Fruit fly (Drosophila melanogaster): ENCODE results near the gene CG4238.

The CG4238 gene

dm6 chr2L:1986343-1987280, 23.0 kb upstream of the CG4238 start (continued):
- TF ChIP-seq pb (GFP tag; optimal IDR thresholded peaks at IDR 0.05) (peak; percentile 36), phol (tag; optimal IDR thresholded peaks at IDR 0.05) (peak; percentile 25), CG1602 (GFP tag; optimal IDR thresholded peaks at IDR 0.05) (no peak), Hr3 (GFP tag; optimal IDR thresholded peaks at IDR 0.05) (peak; percentile 28), CG4730 (GFP tag; IDR thresholded peaks at IDR 0.05) (no peak), CG17359 (tag; optimal IDR thresholded peaks at IDR 0.05) (peak; percentile 37), sisA (GFP tag; IDR thresholded peaks at IDR 0.05) (peak; percentile 39; the same call in 1 of the 2 replicates), lov (optimal IDR thresholded peaks at IDR 0.05) (no peak), lov (GFP tag; IDR thresholded peaks at IDR 0.05) (no peak), dysf (GFP tag; IDR thresholded peaks at IDR 0.05) (peak; percentile 58; the same call in 2 of the 3 replicates), Max (GFP tag; optimal IDR thresholded peaks at IDR 0.05) (no peak), CTCF (GFP tag; optimal IDR thresholded peaks at IDR 0.05) (no peak), CG11456 (GFP tag; IDR thresholded peaks at IDR 0.05) (peak; percentile 75; the same call in 2 of the 3 replicates), CG14860 (GFP tag; IDR thresholded peaks at IDR 0.05; ENCODE audit: partially characterized antibody) (no peak), CG18011 (GFP tag; optimal IDR thresholded peaks at IDR 0.05) (peak; percentile 7), CG7556 (GFP tag; optimal IDR thresholded peaks at IDR 0.05) (peak; percentile 68), CG2199 (GFP tag; IDR thresholded peaks at IDR 0.05) (no peak), CG16863 (GFP tag; optimal IDR thresholded peaks at IDR 0.05) (peak; percentile 16), CG13775 (GFP tag; optimal IDR thresholded peaks at IDR 0.05) (peak; percentile 48), ab (GFP tag; optimal IDR thresholded peaks at IDR 0.05) (no peak), onecut (GFP tag; IDR thresholded peaks at IDR 0.05) (no peak), CG1832 (GFP tag; optimal IDR thresholded peaks at IDR 0.05) (no peak), esg (GFP tag; conservative IDR thresholded peaks at IDR 0.05) (peak; percentile 50), p53 (GFP tag; optimal IDR thresholded peaks at IDR 0.05) (no peak), scrt (GFP tag; optimal IDR thresholded peaks at IDR 0.05) (peak; percentile 42), B-H1 (GFP tag; IDR thresholded peaks at IDR 0.05) (no peak; the same call in 2 of the 3 replicates), Myb (GFP tag; optimal IDR thresholded peaks at IDR 0.05) (peak; percentile 48), CG7786 (GFP tag; optimal IDR thresholded peaks at IDR 0.05) (peak; percentile 28), CG4617 (GFP tag; optimal IDR thresholded peaks at IDR 0.05; ENCODE audit: borderline replicate concordance) (no peak), aop (GFP tag; IDR thresholded peaks at IDR 0.05) (no peak), Antp (GFP tag; optimal IDR thresholded peaks at IDR 0.05) (peak; percentile 61), twi (tag; optimal IDR thresholded peaks at IDR 0.05) (no peak), CG10979 (tag; optimal IDR thresholded peaks at IDR 0.05) (no peak), CG17802 (tag; optimal IDR thresholded peaks at IDR 0.05) (no peak), CG18476 (GFP tag; optimal IDR thresholded peaks at IDR 0.05) (peak; percentile 7), Pdp1 (GFP tag; optimal IDR thresholded peaks at IDR 0.05) (peak; percentile 25 to 58), Doc2 (GFP tag; IDR thresholded peaks at IDR 0.05) (no peak), h (optimal IDR thresholded peaks at IDR 0.05) (no peak), rib (GFP tag; IDR thresholded peaks at IDR 0.05) (no peak; the same call in 1 of the 2 replicates), CG8765 (GFP tag; IDR thresholded peaks at IDR 0.05) (no peak), CG3838 (GFP tag; optimal IDR thresholded peaks at IDR 0.05) (no peak), stwl (tag; optimal IDR thresholded peaks at IDR 0.05) (no peak), Fer3 (tag; optimal IDR thresholded peaks at IDR 0.05) (peak; percentile 38), sens (GFP tag) (peak; percentile 54), CG14014 (GFP tag; IDR thresholded peaks at IDR 0.05) (peak; percentile 61), Optix (GFP tag; IDR thresholded peaks at IDR 0.05) (no peak), fd3F (GFP tag; optimal IDR thresholded peaks at IDR 0.05) (peak; percentile 31), grn (GFP tag; optimal IDR thresholded peaks at IDR 0.05) (peak; percentile 89), salm (tag; optimal IDR thresholded peaks at IDR 0.05) (no peak), HmgD (GFP tag; optimal IDR thresholded peaks at IDR 0.05) (no peak), CG8388 (GFP tag; optimal IDR thresholded peaks at IDR 0.05) (no peak)
